Fruit fly (Drosophila melanogaster): ENCODE data around the gene mfas.

mfas gene

DNA sequence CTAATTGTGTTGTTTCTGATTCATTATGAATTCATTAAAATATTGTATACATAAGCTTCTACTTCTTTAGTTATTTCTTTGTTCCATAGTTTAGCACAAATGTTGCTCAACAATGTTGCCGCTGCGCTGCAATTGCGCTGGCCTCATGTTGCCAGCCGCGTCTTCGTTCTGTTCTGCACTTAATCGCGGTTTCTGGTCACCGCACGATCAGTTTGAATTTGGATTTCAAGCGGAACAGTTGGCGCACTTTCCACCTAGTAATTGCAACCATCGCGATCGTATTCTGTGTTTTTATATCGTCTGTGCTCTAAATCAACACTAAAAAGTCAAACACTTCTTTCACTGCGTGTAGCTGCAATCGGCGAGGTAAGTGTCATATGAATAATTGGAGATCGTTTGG is 6.0 kb upstream of the mfas start, which contains the start of gene Ect3:
Gene Ect3, plus strand, starts transcription at position 205 of the 400 bp plus-strand sequence.
- TF ChIP-seq Abd-B (GFP tag; optimal IDR thresholded peaks at IDR 0.05): no peak
- no peak for TF ChIP-seq rgr (GFP tag; optimal IDR thresholded peaks at IDR 0.05)
- no peak for TF ChIP-seq Hnf4 (GFP tag; optimal IDR thresholded peaks at IDR 0.05)
- no peak for TF ChIP-seq lola (GFP tag; optimal IDR thresholded peaks at IDR 0.05)
- no peak for TF ChIP-seq OdsH (GFP tag; optimal IDR thresholded peaks at IDR 0.05)
- TF ChIP-seq CG32264 (GFP tag; optimal IDR thresholded peaks at IDR 0.05): no peak
- no peak for TF ChIP-seq N (GFP tag; optimal IDR thresholded peaks at IDR 0.05)
- no peak for TF ChIP-seq sv (GFP tag; optimal IDR thresholded peaks at IDR 0.05)
- TF ChIP-seq Rel (GFP tag; optimal IDR thresholded peaks at IDR 0.05): no peak
- no peak for TF ChIP-seq Rel (tag; optimal IDR thresholded peaks at IDR 0.05)
- TF ChIP-seq Vsx2 (GFP tag; optimal IDR thresholded peaks at IDR 0.05; ENCODE audit: partially characterized antibody): no peak
- no peak for TF ChIP-seq HLH106 (tag; optimal IDR thresholded peaks at IDR 0.05)

DNA sequence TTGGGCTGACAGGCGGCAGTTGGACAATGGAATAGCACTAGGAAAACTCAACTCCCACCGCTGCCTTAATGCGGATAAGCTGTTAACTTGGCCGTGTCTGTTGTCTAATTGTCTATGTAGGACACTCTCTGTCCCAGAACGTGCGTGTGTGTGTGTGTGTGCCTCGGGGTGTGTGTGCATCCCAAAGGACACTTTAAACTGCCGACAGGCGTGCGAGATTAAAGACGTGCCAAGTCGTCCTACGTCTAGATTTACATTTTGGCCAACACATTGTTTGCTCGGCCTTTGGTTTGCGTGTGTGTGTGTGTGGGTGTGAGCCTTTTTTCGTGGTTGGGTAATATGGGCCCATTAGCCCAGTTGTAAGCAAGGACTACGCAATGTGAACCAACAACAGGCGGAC is 5.0 kb upstream of the mfas start:
- TF ChIP-seq Dfd (GFP tag; optimal IDR thresholded peaks at IDR 0.05) (peak; percentile 39), dmrt93B (GFP tag; optimal IDR thresholded peaks at IDR 0.05) (no peak)

DNA sequence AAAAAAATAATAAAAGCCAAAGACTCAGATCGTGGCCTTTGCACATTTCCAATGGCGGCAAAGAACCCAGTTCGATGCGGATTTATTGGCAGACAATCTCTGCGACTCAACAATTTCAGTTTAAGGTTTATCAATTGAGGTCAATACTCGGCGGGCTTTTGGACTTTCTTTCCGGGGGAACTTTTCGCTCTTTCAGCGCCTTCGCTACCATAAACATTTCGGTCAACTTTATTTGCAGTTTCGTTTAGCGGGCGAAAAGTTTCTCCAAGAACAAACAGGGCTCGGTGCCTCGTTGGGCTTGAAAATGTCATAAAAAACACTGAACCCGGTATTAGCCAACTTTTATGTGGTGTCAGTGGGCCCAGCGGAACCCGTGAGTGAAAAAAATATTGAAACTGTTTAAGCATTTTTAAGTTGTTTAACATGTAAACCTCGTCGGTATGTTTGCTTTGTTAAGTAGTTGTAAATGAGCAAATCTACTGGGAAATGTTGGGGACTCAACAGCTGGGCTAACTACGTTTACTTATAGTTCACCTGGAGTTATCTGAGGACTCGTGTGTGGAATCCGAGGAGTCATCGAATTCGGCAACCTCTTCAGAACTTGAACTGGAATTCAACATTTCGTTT is 1.5 kb downstream of the mfas start:
- TF ChIP-seq brk (GFP tag; optimal IDR thresholded peaks at IDR 0.05) (no peak), Rel (GFP tag; optimal IDR thresholded peaks at IDR 0.05) (no peak), Rel (tag; optimal IDR thresholded peaks at IDR 0.05) (peak; percentile 59)

DNA sequence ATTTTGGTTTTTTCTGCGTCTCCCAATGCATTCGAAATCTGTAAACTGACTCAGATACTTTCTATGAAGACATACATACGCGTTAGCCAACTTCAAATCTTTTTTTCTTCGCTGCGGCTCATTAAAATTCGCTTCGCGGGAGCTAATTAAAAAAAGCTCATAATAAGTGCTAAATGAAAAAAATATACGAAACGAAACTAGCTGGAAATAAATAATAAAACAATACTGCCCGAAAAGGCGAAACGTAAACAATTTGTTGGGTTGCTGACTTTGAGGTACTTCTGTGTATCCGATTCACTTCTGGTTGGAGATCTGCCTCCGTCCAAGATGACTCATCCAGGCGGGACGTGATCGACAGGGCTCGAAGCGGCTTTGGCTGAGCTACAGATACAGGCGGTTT is 3.1 kb downstream of the mfas start:
- TF ChIP-seq psq (GFP tag; optimal IDR thresholded peaks at IDR 0.05) (no peak), Hr78 (GFP tag; optimal IDR thresholded peaks at IDR 0.05) (no peak), rgr (GFP tag; optimal IDR thresholded peaks at IDR 0.05) (no peak), Hr83 (GFP tag; optimal IDR thresholded peaks at IDR 0.05; ENCODE audit: poor library complexity, severe bottlenecking) (no peak), CG9705 (GFP tag; optimal IDR thresholded peaks at IDR 0.05) (no peak), brk (GFP tag; optimal IDR thresholded peaks at IDR 0.05) (no peak), HLH106 (tag; optimal IDR thresholded peaks at IDR 0.05) (no peak), ey (GFP tag; optimal IDR thresholded peaks at IDR 0.05) (no peak)

DNA sequence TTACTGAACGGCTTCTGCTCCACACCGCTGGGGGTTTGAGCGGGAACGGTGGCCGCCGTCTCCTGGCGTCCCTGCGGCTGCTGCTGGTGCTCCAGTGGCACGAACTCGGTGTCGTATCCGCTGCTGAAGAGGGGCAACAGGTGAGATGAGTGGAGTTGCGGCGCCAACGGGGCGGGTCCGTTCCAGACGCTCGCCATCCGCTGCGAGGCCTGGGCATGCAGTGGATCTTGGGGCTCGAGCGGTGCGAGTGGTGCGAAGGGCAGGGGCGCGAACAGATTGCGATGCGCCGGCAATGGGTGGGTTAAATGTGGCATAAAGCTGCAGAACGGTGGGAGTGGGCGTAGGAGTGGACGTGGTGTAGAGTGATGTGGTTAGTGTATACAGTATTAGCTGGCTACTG is 3.9 kb downstream of the mfas start:
- TF ChIP-seq pan (optimal IDR thresholded peaks at IDR 0.05): no peak
- no peak for TF ChIP-seq OdsH (GFP tag; optimal IDR thresholded peaks at IDR 0.05)
- no peak for TF ChIP-seq CrebA (GFP tag; optimal IDR thresholded peaks at IDR 0.05; ENCODE audit: borderline replicate concordance)
- TF ChIP-seq dl (GFP tag; optimal IDR thresholded peaks at IDR 0.05; ENCODE audit: insufficient read depth in 1 of 2, partially characterized antibody in 2 of 2): no peak
- TF ChIP-seq usp (GFP tag; optimal IDR thresholded peaks at IDR 0.05): no peak
- no peak for TF ChIP-seq CG9705 (GFP tag; optimal IDR thresholded peaks at IDR 0.05)
- no peak for TF ChIP-seq Hr83 (GFP tag; optimal IDR thresholded peaks at IDR 0.05; ENCODE audit: poor library complexity, severe bottlenecking)
- no peak for TF ChIP-seq brk (GFP tag; optimal IDR thresholded peaks at IDR 0.05)
- TF ChIP-seq Myc (optimal IDR thresholded peaks at IDR 0.05): no peak
- no peak for TF ChIP-seq Sp1 (GFP tag; optimal IDR thresholded peaks at IDR 0.05)
- no peak for TF ChIP-seq Dif (GFP tag; optimal IDR thresholded peaks at IDR 0.05; ENCODE audit: partially characterized antibody)

DNA sequence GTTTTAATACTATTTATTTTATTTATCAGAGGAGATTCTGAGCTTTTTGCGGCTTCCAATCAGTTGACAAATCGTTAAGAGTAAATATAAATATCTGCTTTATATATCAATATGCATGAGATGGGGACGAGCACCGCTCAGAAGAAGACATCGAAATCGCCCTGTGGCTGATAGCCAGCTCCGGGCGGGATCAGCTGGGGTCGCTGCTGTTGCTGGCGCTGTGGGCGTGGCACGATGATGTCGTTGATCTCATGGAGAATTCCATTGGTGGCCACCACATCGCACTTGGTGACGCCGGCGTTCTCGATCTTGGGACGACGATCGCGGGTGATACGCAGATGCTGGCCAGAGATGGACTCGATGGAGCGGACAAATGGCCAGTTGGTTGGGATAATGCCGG is 8.3 kb downstream of the mfas start:
- no peak for TF ChIP-seq GATAd (GFP tag; optimal IDR thresholded peaks at IDR 0.05)
- TF ChIP-seq N (GFP tag; optimal IDR thresholded peaks at IDR 0.05): no peak
- TF ChIP-seq Hr78 (GFP tag; optimal IDR thresholded peaks at IDR 0.05): no peak
- TF ChIP-seq Dif (GFP tag; optimal IDR thresholded peaks at IDR 0.05; ENCODE audit: partially characterized antibody): peak; percentile 48
- TF ChIP-seq Jra (GFP tag; optimal IDR thresholded peaks at IDR 0.05): no peak
- no peak for TF ChIP-seq Abd-B (GFP tag; optimal IDR thresholded peaks at IDR 0.05)
